Worm (Caenorhabditis elegans) whole organism, young adult: ENCODE measurements around the gene F44E2.10.

Source experiments
- B0019.2 ChIP-seq: fragments of 200-800 bp; sonication (Bioruptor generic); conservative IDR thresholded peaks from 2 replicates; pipeline ENCODE4 v1.3.6; 2022; ENCODE audit warnings: missing genetic modification reagents, missing genetic modification characterization, missing compliant biosample characterization
- B0261.1 ChIP-seq: sonication (generic microtip); optimal IDR thresholded peaks from 2 replicates; lab custom pipeline; 2016; ENCODE audit warnings: mild to moderate bottlenecking, missing genetic modification characterization, moderate library complexity, missing compliant biosample characterization
- B0336.3 ChIP-seq: fragments of 200-800 bp; sonication (Bioruptor generic); IDR thresholded peaks from 2 replicates; pipeline ENCODE4 v1.3.6; 2022; ENCODE audit warnings: missing genetic modification characterization, missing compliant biosample characterization
- C17E4.6 ChIP-seq: fragments of 200-800 bp; sonication (Bioruptor generic); IDR thresholded peaks from 2 replicates; pipeline ENCODE4 v1.3.6; 2022; ENCODE audit warnings: missing genetic modification reagents, missing genetic modification characterization, missing compliant biosample characterization
- F49E8.2 ChIP-seq: sonication (generic microtip); optimal IDR thresholded peaks from 3 replicates; lab custom pipeline; 2017; ENCODE audit warnings: missing genetic modification characterization, mild to moderate bottlenecking, missing compliant biosample characterization, antibody characterized with exemption, moderate library complexity; ENCODE audit not compliant: insufficient read depth
- F52B5.7 ChIP-seq: sonication (generic microtip); optimal IDR thresholded peaks from 2 replicates; lab custom pipeline; 2016; ENCODE audit warnings: mild to moderate bottlenecking, missing genetic modification characterization, missing compliant biosample characterization
- F55B11.4 ChIP-seq: sonication (generic microtip); optimal IDR thresholded peaks from 2 replicates; lab custom pipeline; 2016; ENCODE audit warnings: missing compliant biosample characterization, missing genetic modification characterization, borderline replicate concordance; ENCODE audit not compliant: insufficient read depth
- F57A8.1 ChIP-seq: fragments of 200-800 bp; sonication (Bioruptor generic); optimal IDR thresholded peaks from 2 replicates; lab custom pipeline; 2018; ENCODE audit warnings: mild to moderate bottlenecking, missing genetic modification characterization, moderate library complexity, missing compliant biosample characterization
- F57C9.4 ChIP-seq: sonication (generic microtip); optimal IDR thresholded peaks from 2 replicates; lab custom pipeline; 2017; ENCODE audit warnings: mild to moderate bottlenecking, missing genetic modification characterization, missing compliant biosample characterization
- K11D2.4 ChIP-seq: fragments of 200-800 bp; sonication (Bioruptor generic); IDR thresholded peaks from 2 replicates; pipeline ENCODE4 v1.3.6; 2022; ENCODE audit warnings: missing genetic modification reagents, missing genetic modification characterization, missing compliant biosample characterization
- T26A5.8 ChIP-seq: sonication (generic microtip); optimal IDR thresholded peaks from 2 replicates; lab custom pipeline; 2016; ENCODE audit warnings: missing genetic modification characterization, missing compliant biosample characterization
- Y53F4B.3 ChIP-seq: fragments of 200-800 bp; sonication (Bioruptor generic); IDR thresholded peaks from 2 replicates; pipeline ENCODE4 v1.3.6; 2022; ENCODE audit warnings: missing genetic modification reagents, missing genetic modification characterization, missing compliant biosample characterization
- Y53G8AR.9 ChIP-seq: fragments of 200-800 bp; sonication (Bioruptor generic); conservative IDR thresholded peaks from 2 replicates; pipeline ENCODE4 v1.3.6; 2022; ENCODE audit warnings: missing genetic modification reagents, missing genetic modification characterization, missing compliant biosample characterization
- aptf-2 ChIP-seq: fragments of 200-800 bp; sonication (Bioruptor generic); conservative IDR thresholded peaks from 2 replicates; pipeline ENCODE4 v1.3.6; 2022; ENCODE audit warnings: missing genetic modification reagents, missing genetic modification characterization, missing compliant biosample characterization
- attf-3 ChIP-seq: fragments of 200-800 bp; sonication (Bioruptor generic); conservative IDR thresholded peaks from 2 replicates; pipeline ENCODE4 v1.3.6; 2022; ENCODE audit warnings: missing genetic modification reagents, missing genetic modification characterization, missing compliant biosample characterization
- cebp-1 ChIP-seq, 2 experiments: fragments of 200-800 bp in 1 of 2; sonication (Bioruptor generic) in 1 of 2; sonication (generic microtip) in 1 of 2; IDR thresholded peaks in 1 of 2; optimal IDR thresholded peaks in 1 of 2; 2 replicates each; pipeline versions ENCODE4 v1.3.6 to Lab custom; 2017 to 2022; ENCODE audit warnings: missing compliant biosample characterization in 2 of 2, missing genetic modification characterization in 2 of 2, mild to moderate bottlenecking in 1 of 2, missing genetic modification reagents in 1 of 2, moderate library complexity in 1 of 2
- ceh-100 ChIP-seq: fragments of 200-800 bp; sonication (Bioruptor generic); IDR thresholded peaks from 2 replicates; pipeline ENCODE4 v1.3.6; 2022; ENCODE audit warnings: missing genetic modification reagents, missing genetic modification characterization, missing compliant biosample characterization
- dpff-1 ChIP-seq: sonication (generic microtip); optimal IDR thresholded peaks from 2 replicates; lab custom pipeline; 2017; ENCODE audit warnings: mild to moderate bottlenecking, missing genetic modification characterization, missing compliant biosample characterization
- ekl-4 ChIP-seq: fragments of 200-800 bp; sonication (Bioruptor generic); IDR thresholded peaks from 2 replicates; pipeline ENCODE4 v1.3.6; 2022; ENCODE audit warnings: missing genetic modification reagents, missing genetic modification characterization, missing compliant biosample characterization
- ets-4 ChIP-seq: fragments of 200-800 bp; sonication (Bioruptor generic); optimal IDR thresholded peaks from 2 replicates; lab custom pipeline; 2018; ENCODE audit warnings: mild to moderate bottlenecking, missing genetic modification characterization, missing compliant biosample characterization
- gei-17 ChIP-seq: fragments of 200-800 bp; sonication (Bioruptor generic); optimal IDR thresholded peaks from 2 replicates; lab custom pipeline; 2018; ENCODE audit warnings: mild to moderate bottlenecking, missing genetic modification characterization, missing compliant biosample characterization
- hmg-1.2 ChIP-seq: fragments of 200-800 bp; sonication (Bioruptor generic); IDR thresholded peaks from 2 replicates; pipeline ENCODE4 v1.3.6; 2022; ENCODE audit warnings: missing genetic modification reagents, missing genetic modification characterization, missing compliant biosample characterization
- hrde-1 ChIP-seq: sonication (generic microtip); optimal IDR thresholded peaks from 2 replicates; lab custom pipeline; 2016; ENCODE audit warnings: missing genetic modification characterization, mild to moderate bottlenecking, missing compliant biosample characterization, moderate library complexity, missing genotype, missing genetic modification reagents, borderline replicate concordance
- hsf-1 ChIP-seq: fragments of 200-800 bp; sonication (Bioruptor generic); IDR thresholded peaks from 2 replicates; pipeline ENCODE4 v1.3.6; 2022; ENCODE audit warnings: missing genetic modification reagents, missing genetic modification characterization, missing compliant biosample characterization
- lag-1 ChIP-seq: fragments of 200-800 bp; sonication (Bioruptor generic); IDR thresholded peaks from 2 replicates; pipeline ENCODE4 v1.3.6; 2022; ENCODE audit warnings: missing genetic modification reagents, missing genetic modification characterization, missing compliant biosample characterization
- lin-26 ChIP-seq: fragments of 200-800 bp; sonication (Bioruptor generic); IDR thresholded peaks from 2 replicates; pipeline ENCODE4 v1.3.6; 2022; ENCODE audit warnings: missing genetic modification reagents, missing genetic modification characterization, missing compliant biosample characterization
- lin-35 ChIP-seq, 3 experiments: fragments of 150-350 bp in 2 of 3; sonication (generic microtip) in 1 of 3; optimal IDR thresholded peaks; 2 replicates each; lab custom pipeline; 2014 to 2018; ENCODE audit warnings: missing biosample characterization in 3 of 3, missing genetic modification characterization in 3 of 3, missing genetic modification reagents in 3 of 3
- lir-1 ChIP-seq: fragments of 200-800 bp; sonication (Bioruptor generic); conservative IDR thresholded peaks from 2 replicates; pipeline ENCODE4 v1.3.6; 2022; ENCODE audit warnings: missing genetic modification reagents, missing genetic modification characterization, missing compliant biosample characterization
- lsl-1 ChIP-seq: fragments of 200-800 bp; sonication (Bioruptor generic); optimal IDR thresholded peaks from 2 replicates; lab custom pipeline; 2018; ENCODE audit warnings: mild to moderate bottlenecking, missing genetic modification characterization, moderate library complexity, missing compliant biosample characterization
- lsy-27 ChIP-seq: sonication (generic microtip); optimal IDR thresholded peaks from 2 replicates; lab custom pipeline; 2017; ENCODE audit warnings: missing genetic modification characterization, mild to moderate bottlenecking, missing compliant biosample characterization, antibody characterized with exemption, missing genotype, borderline replicate concordance; ENCODE audit not compliant: insufficient read depth
- madf-10 ChIP-seq: sonication (generic microtip); optimal IDR thresholded peaks from 2 replicates; lab custom pipeline; 2016; ENCODE audit warnings: mild to moderate bottlenecking, missing genetic modification characterization, missing compliant biosample characterization
- madf-3 ChIP-seq: fragments of 200-800 bp; sonication (Bioruptor generic); IDR thresholded peaks from 2 replicates; pipeline ENCODE4 v1.3.6; 2022; ENCODE audit warnings: missing genetic modification reagents, missing genetic modification characterization, missing compliant biosample characterization
- mel-28 ChIP-seq: sonication (generic microtip); optimal IDR thresholded peaks from 2 replicates; lab custom pipeline; 2016; ENCODE audit warnings: borderline replicate concordance, mild to moderate bottlenecking, missing genetic modification characterization, missing compliant biosample characterization
- mxl-1 ChIP-seq: sonication (generic microtip); optimal IDR thresholded peaks from 2 replicates; lab custom pipeline; 2016; ENCODE audit warnings: missing genetic modification characterization, missing compliant biosample characterization
- nhr-27 ChIP-seq: fragments of 200-800 bp; sonication (Bioruptor generic); optimal IDR thresholded peaks from 2 replicates; lab custom pipeline; 2018; ENCODE audit warnings: mild to moderate bottlenecking, missing genetic modification characterization, moderate library complexity, missing compliant biosample characterization
- nhr-90 ChIP-seq: sonication (generic microtip); optimal IDR thresholded peaks from 2 replicates; lab custom pipeline; 2016; ENCODE audit warnings: missing genotype, mild to moderate bottlenecking, missing genetic modification characterization, missing compliant biosample characterization
- pbrm-1 ChIP-seq: fragments of 200-800 bp; sonication (Bioruptor generic); IDR thresholded peaks from 2 replicates; pipeline ENCODE4 v1.3.6; 2022; ENCODE audit warnings: missing genetic modification reagents, missing genetic modification characterization, missing compliant biosample characterization
- snpc-4 ChIP-seq, 5 experiments: fragments of 150-350 bp in 1 of 5; sonication (generic microtip) in 4 of 5; optimal IDR thresholded peaks; 2 replicates each; lab custom pipeline; 2014 to 2018; ENCODE audit warnings: missing genetic modification characterization in 5 of 5, missing biosample characterization in 3 of 5, antibody characterized with exemption in 2 of 5, mild to moderate bottlenecking in 2 of 5, missing compliant biosample characterization in 2 of 5, missing genotype in 2 of 5, moderate library complexity in 2 of 5, missing genetic modification reagents in 1 of 5
- somi-1 ChIP-seq: fragments of 200-800 bp; sonication (Bioruptor generic); optimal IDR thresholded peaks from 2 replicates; lab custom pipeline; 2018; ENCODE audit warnings: mild to moderate bottlenecking, missing genetic modification characterization, missing compliant biosample characterization
- tbp1 ChIP-seq: fragments of 200-800 bp; sonication (Bioruptor generic); optimal IDR thresholded peaks from 2 replicates; lab custom pipeline; 2018; ENCODE audit warnings: mild to moderate bottlenecking, missing genetic modification characterization, missing compliant biosample characterization
- zim-3 ChIP-seq: sonication (generic microtip); optimal IDR thresholded peaks from 2 replicates; lab custom pipeline; 2017; ENCODE audit warnings: mild to moderate bottlenecking, missing genetic modification characterization, moderate library complexity, missing compliant biosample characterization
- ztf-18 ChIP-seq: sonication (generic microtip); optimal IDR thresholded peaks from 2 replicates; lab custom pipeline; 2016; ENCODE audit warnings: missing genotype, mild to moderate bottlenecking, missing genetic modification characterization, missing compliant biosample characterization
- ztf-26 ChIP-seq: sonication (generic microtip); optimal IDR thresholded peaks from 2 replicates; lab custom pipeline; 2017; ENCODE audit warnings: missing genetic modification characterization, missing compliant biosample characterization
- ztf-3 ChIP-seq: fragments of 200-800 bp; sonication (Bioruptor generic); optimal IDR thresholded peaks from 2 replicates; lab custom pipeline; 2018; ENCODE audit warnings: mild to moderate bottlenecking, missing genetic modification characterization, missing compliant biosample characterization
- ztf-6 ChIP-seq: fragments of 200-800 bp; sonication (Bioruptor generic); IDR thresholded peaks from 2 replicates; pipeline ENCODE4 v1.3.6; 2022; ENCODE audit warnings: missing genetic modification reagents, missing genetic modification characterization, missing compliant biosample characterization

F44E2.10 gene

DNA sequence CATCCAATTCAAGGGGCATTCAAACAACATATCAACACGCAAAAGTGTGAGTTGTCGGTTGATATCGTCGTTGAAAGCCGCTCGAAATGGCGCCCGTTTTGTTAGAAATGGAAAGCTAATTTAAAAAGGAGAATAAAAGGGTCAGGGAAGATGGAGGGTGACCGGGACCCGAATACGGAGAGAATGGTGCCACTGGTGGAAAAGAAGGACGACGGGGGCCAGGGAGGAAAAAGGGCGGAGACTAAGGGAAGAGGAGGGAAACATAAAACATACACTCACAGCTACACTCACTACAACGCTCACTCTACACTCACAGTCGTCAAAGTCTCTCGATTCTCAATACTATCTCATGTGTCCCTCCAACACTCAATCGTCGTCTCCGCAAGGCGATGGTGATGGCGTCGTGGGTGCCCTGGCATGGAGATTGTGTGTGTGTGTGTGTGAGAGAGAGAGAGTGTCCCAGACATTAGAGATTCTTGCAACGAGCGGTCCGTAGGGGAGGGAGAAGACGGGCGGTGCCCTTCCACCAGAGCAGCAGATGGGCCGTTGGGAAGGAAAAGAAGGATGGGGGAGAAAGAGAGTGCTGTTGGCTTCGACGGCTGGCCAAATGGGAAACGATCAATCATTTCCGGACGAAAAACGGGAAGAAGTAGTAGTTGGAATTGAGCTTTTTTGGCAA is 43.2 kb upstream of the F44E2.10 start (continued):
- TF ChIP-seq ceh-100 (GFP tag; lab: Robert Waterston, UW) (no peak), aptf-2 (GFP tag; lab: Robert Waterston, UW) (0 out of 2 replicates have a peak, but pooled peaks have one; percentile 37), somi-1 (peak; percentile 52), ztf-18 (tag; lab: Kevin White, UChicago) (peak; percentile 45), Y53F4B.3 (GFP tag; lab: Robert Waterston, UW) (no peak), ztf-26 (no peak), nhr-90 (tag; lab: Kevin White, UChicago) (no peak), pbrm-1 (GFP tag; lab: Robert Waterston, UW) (0 out of 2 replicates have a peak, but pooled peaks have one; percentile 33), lsl-1 (GFP tag; lab: Kevin White, UChicago) (no peak), hsf-1 (GFP tag; lab: Robert Waterston, UW) (no peak), F57A8.1 (no peak), B0336.3 (0 out of 2 replicates have a peak, but pooled peaks have one; percentile 39), dpff-1 (tag; lab: Kevin White, UChicago) (no peak), tbp1 (GFP tag; lab: Kevin White, UChicago) (peak; percentile 8), K11D2.4 (0 out of 2 replicates have a peak, but pooled peaks have one; percentile 23), hrde-1 (tag; lab: Kevin White, UChicago) (no peak), gei-17 (GFP tag; lab: Kevin White, UChicago) (no peak), zim-3 (tag; lab: Kevin White, UChicago) (no peak), B0019.2 (no peak), F49E8.2 (tag; lab: Kevin White, UChicago) (no peak), ekl-4 (GFP tag; lab: Robert Waterston, UW) (peak; percentile 59; the same call in 1 of the 2 replicates), lin-26 (no peak), F52B5.7 (tag; lab: Kevin White, UChicago) (no peak), T26A5.8 (tag; lab: Kevin White, UChicago) (no peak), lag-1 (GFP tag; lab: Robert Waterston, UW) (no peak), ztf-6 (GFP tag; lab: Robert Waterston, UW) (no peak), mel-28 (tag; lab: Kevin White, UChicago) (no peak), madf-3 (GFP tag; lab: Robert Waterston, UW) (no peak), attf-3 (GFP tag; lab: Robert Waterston, UW) (no peak), nhr-27 (tag; lab: Kevin White, UChicago) (no peak), F55B11.4 (tag; lab: Kevin White, UChicago) (no peak), lsy-27 (no peak), B0261.1 (tag; lab: Kevin White, UChicago) (no peak), C17E4.6 (GFP tag; lab: Robert Waterston, UW) (no peak), snpc-4 (GFP tag; optimal IDR thresholded peaks at IDR 0.05; lab: Kevin White, UChicago) (peak; percentile 28), snpc-4 (tag; optimal IDR thresholded peaks at IDR 0.05; lab: Kevin White, UChicago) (peak in 1 of 4 experiments; percentile 35), cebp-1 (GFP tag; IDR thresholded peaks at IDR 0.05; lab: Robert Waterston, UW) (no peak), cebp-1 (tag; optimal IDR thresholded peaks at IDR 0.05; lab: Kevin White, UChicago) (peak; percentile 71), madf-10 (peak; percentile 32), Y53G8AR.9 (GFP tag; lab: Robert Waterston, UW) (no peak), F57C9.4 (tag; lab: Kevin White, UChicago) (no peak), ztf-3 (GFP tag; lab: Kevin White, UChicago) (no peak), lir-1 (GFP tag; lab: Robert Waterston, UW) (peak; percentile 94), hmg-1.2 (peak; percentile 91), mxl-1 (no peak), lin-35 (GFP tag; optimal IDR thresholded peaks at IDR 0.05; lab: Kevin White, UChicago) (peak in 1 of 3 experiments; percentile 56), ets-4 (GFP tag; lab: Kevin White, UChicago) (no peak)
